Worm (Caenorhabditis elegans) whole organism, young adult: ENCODE data around the gene aldo-1.

ENCODE experiments used
- B0336.3 ChIP-seq: fragments of 200-800 bp; sonication (Bioruptor generic); IDR thresholded peaks from 2 replicates; pipeline ENCODE4 v1.3.6; 2022; ENCODE audit warnings: missing genetic modification characterization, missing compliant biosample characterization
- F22D6.2 ChIP-seq: sonication (generic microtip); optimal IDR thresholded peaks from 2 replicates; lab custom pipeline; 2016; ENCODE audit warnings: mild to moderate bottlenecking, missing genetic modification characterization, missing compliant biosample characterization
- F33H1.4 ChIP-seq: fragments of 200-800 bp; sonication (Bioruptor generic); IDR thresholded peaks from 2 replicates; pipeline ENCODE4 v1.3.6; 2022; ENCODE audit warnings: missing genetic modification reagents, missing genetic modification characterization, missing compliant biosample characterization
- F49E8.2 ChIP-seq: sonication (generic microtip); optimal IDR thresholded peaks from 3 replicates; lab custom pipeline; 2017; ENCODE audit warnings: missing genetic modification characterization, mild to moderate bottlenecking, missing compliant biosample characterization, antibody characterized with exemption, moderate library complexity; ENCODE audit not compliant: insufficient read depth
- F52B5.7 ChIP-seq: sonication (generic microtip); optimal IDR thresholded peaks from 2 replicates; lab custom pipeline; 2016; ENCODE audit warnings: mild to moderate bottlenecking, missing genetic modification characterization, missing compliant biosample characterization
- F57A8.1 ChIP-seq: fragments of 200-800 bp; sonication (Bioruptor generic); optimal IDR thresholded peaks from 2 replicates; lab custom pipeline; 2018; ENCODE audit warnings: mild to moderate bottlenecking, missing genetic modification characterization, moderate library complexity, missing compliant biosample characterization
- K12H6.12 ChIP-seq: fragments of 200-800 bp; sonication (Bioruptor generic); optimal IDR thresholded peaks from 2 replicates; lab custom pipeline; 2018; ENCODE audit warnings: mild to moderate bottlenecking, missing genetic modification characterization, missing compliant biosample characterization
- Y53F4B.3 ChIP-seq: fragments of 200-800 bp; sonication (Bioruptor generic); IDR thresholded peaks from 2 replicates; pipeline ENCODE4 v1.3.6; 2022; ENCODE audit warnings: missing genetic modification reagents, missing genetic modification characterization, missing compliant biosample characterization
- Y67H2A.10 ChIP-seq: fragments of 200-800 bp; sonication (Bioruptor generic); conservative IDR thresholded peaks from 2 replicates; pipeline ENCODE4 v1.3.6; 2022; ENCODE audit warnings: missing genetic modification reagents, missing genetic modification characterization, missing compliant biosample characterization
- Y95B8A.8 ChIP-seq: fragments of 200-800 bp; sonication (Bioruptor generic); IDR thresholded peaks from 2 replicates; pipeline ENCODE4 v1.3.6; 2022; ENCODE audit warnings: missing genetic modification reagents, missing genetic modification characterization, missing compliant biosample characterization
- ZK185.1 ChIP-seq: sonication (generic microtip); optimal IDR thresholded peaks from 2 replicates; lab custom pipeline; 2016; ENCODE audit warnings: mild to moderate bottlenecking, missing genetic modification characterization, missing compliant biosample characterization; ENCODE audit not compliant: poor library complexity, severe bottlenecking
- ama-1 ChIP-seq, 3 experiments: fragments of 150-350 bp in 1 of 3; sonication (generic microtip) in 2 of 3; optimal IDR thresholded peaks; 2 replicates each; lab custom pipeline; 2014 to 2018; ENCODE audit warnings: missing biosample characterization in 2 of 3, missing genetic modification characterization in 2 of 3, missing genetic modification reagents in 2 of 3
- atf-7 ChIP-seq: sonication (generic microtip); optimal IDR thresholded peaks from 2 replicates; lab custom pipeline; 2017; ENCODE audit warnings: mild to moderate bottlenecking, missing genetic modification characterization, missing compliant biosample characterization
- athp-1 ChIP-seq: sonication (generic microtip); optimal IDR thresholded peaks from 2 replicates; lab custom pipeline; 2017; ENCODE audit warnings: mild to moderate bottlenecking, missing genetic modification characterization, missing compliant biosample characterization
- bed-1 ChIP-seq: fragments of 200-800 bp; sonication (Bioruptor generic); IDR thresholded peaks from 2 replicates; pipeline ENCODE4 v1.3.6; 2022; ENCODE audit warnings: missing genetic modification reagents, missing genetic modification characterization, missing compliant biosample characterization
- cebp-1 ChIP-seq, 2 experiments: fragments of 200-800 bp in 1 of 2; sonication (Bioruptor generic) in 1 of 2; sonication (generic microtip) in 1 of 2; IDR thresholded peaks in 1 of 2; optimal IDR thresholded peaks in 1 of 2; 2 replicates each; pipeline versions ENCODE4 v1.3.6 to Lab custom; 2017 to 2022; ENCODE audit warnings: missing compliant biosample characterization in 2 of 2, missing genetic modification characterization in 2 of 2, mild to moderate bottlenecking in 1 of 2, missing genetic modification reagents in 1 of 2, moderate library complexity in 1 of 2
- die-1 ChIP-seq: sonication (generic microtip); optimal IDR thresholded peaks from 2 replicates; lab custom pipeline; 2016; ENCODE audit warnings: missing genotype, mild to moderate bottlenecking, missing genetic modification characterization, missing compliant biosample characterization
- dox-1 ChIP-seq: fragments of 200-800 bp; sonication (Bioruptor generic); IDR thresholded peaks from 2 replicates; pipeline ENCODE4 v1.3.6; 2022; ENCODE audit warnings: missing genetic modification reagents, missing genetic modification characterization, missing compliant biosample characterization
- dpff-1 ChIP-seq: sonication (generic microtip); optimal IDR thresholded peaks from 2 replicates; lab custom pipeline; 2017; ENCODE audit warnings: mild to moderate bottlenecking, missing genetic modification characterization, missing compliant biosample characterization
- efl-1 ChIP-seq: fragments of 150-350 bp; optimal IDR thresholded peaks from 2 replicates; lab custom pipeline; 2014; ENCODE audit warnings: missing biosample characterization, missing genetic modification reagents, missing genetic modification characterization
- egl-44 ChIP-seq: fragments of 200-800 bp; sonication (Bioruptor generic); IDR thresholded peaks from 2 replicates; pipeline ENCODE4 v1.3.6; 2022; ENCODE audit warnings: missing genetic modification reagents, missing genetic modification characterization, missing compliant biosample characterization
- egrh-3 ChIP-seq: fragments of 200-800 bp; sonication (Bioruptor generic); IDR thresholded peaks from 2 replicates; pipeline ENCODE4 v1.3.6; 2022; ENCODE audit warnings: missing genetic modification reagents, missing genetic modification characterization, missing compliant biosample characterization
- him-1 ChIP-seq: sonication (generic microtip); optimal IDR thresholded peaks from 2 replicates; lab custom pipeline; 2016; ENCODE audit warnings: missing genotype, missing genetic modification reagents, missing genetic modification characterization, missing compliant biosample characterization
- hlh-26 ChIP-seq: fragments of 200-800 bp; sonication (Bioruptor generic); conservative IDR thresholded peaks from 2 replicates; pipeline ENCODE4 v1.3.6; 2022; ENCODE audit warnings: missing genetic modification reagents, missing genetic modification characterization, missing compliant biosample characterization
- hrde-1 ChIP-seq: sonication (generic microtip); optimal IDR thresholded peaks from 2 replicates; lab custom pipeline; 2016; ENCODE audit warnings: missing genetic modification characterization, mild to moderate bottlenecking, missing compliant biosample characterization, moderate library complexity, missing genotype, missing genetic modification reagents, borderline replicate concordance
- let-607 ChIP-seq, 2 experiments: fragments of 200-800 bp in 1 of 2; sonication (Bioruptor generic) in 1 of 2; sonication (generic microtip) in 1 of 2; optimal IDR thresholded peaks; 2 replicates each; lab custom pipeline; 2016 to 2018; ENCODE audit warnings: mild to moderate bottlenecking in 2 of 2, missing compliant biosample characterization in 2 of 2, missing genetic modification characterization in 2 of 2, moderate library complexity in 2 of 2, missing genotype in 1 of 2
- lin-40 ChIP-seq: sonication (generic microtip); optimal IDR thresholded peaks from 2 replicates; lab custom pipeline; 2016; ENCODE audit warnings: missing genetic modification characterization, mild to moderate bottlenecking, missing compliant biosample characterization, missing genotype, missing genetic modification reagents
- lir-1 ChIP-seq: fragments of 200-800 bp; sonication (Bioruptor generic); conservative IDR thresholded peaks from 2 replicates; pipeline ENCODE4 v1.3.6; 2022; ENCODE audit warnings: missing genetic modification reagents, missing genetic modification characterization, missing compliant biosample characterization
- lsl-1 ChIP-seq: fragments of 200-800 bp; sonication (Bioruptor generic); optimal IDR thresholded peaks from 2 replicates; lab custom pipeline; 2018; ENCODE audit warnings: mild to moderate bottlenecking, missing genetic modification characterization, moderate library complexity, missing compliant biosample characterization
- nfyb-1 ChIP-seq: fragments of 200-800 bp; sonication (Bioruptor generic); IDR thresholded peaks from 2 replicates; pipeline ENCODE4 v1.3.6; 2022; ENCODE audit warnings: missing genetic modification reagents, missing genetic modification characterization, missing compliant biosample characterization
- nhr-120 ChIP-seq: fragments of 200-800 bp; sonication (Bioruptor generic); IDR thresholded peaks from 2 replicates; pipeline ENCODE4 v1.3.6; 2022; ENCODE audit warnings: missing genetic modification characterization, missing compliant biosample characterization
- nhr-80 ChIP-seq: sonication (generic microtip); optimal IDR thresholded peaks from 2 replicates; lab custom pipeline; 2016; ENCODE audit warnings: missing genetic modification characterization, missing compliant biosample characterization
- pha-4 ChIP-seq: fragments of 150-350 bp; sonication (generic microtip); optimal IDR thresholded peaks from 2 replicates; lab custom pipeline; 2014; ENCODE audit warnings: missing biosample characterization, missing genetic modification reagents, missing genetic modification characterization
- rpc-1 ChIP-seq, 2 experiments: fragments of 150-350 bp in 1 of 2; sonication (generic microtip) in 1 of 2; optimal IDR thresholded peaks; 2 replicates each; lab custom pipeline; 2014 to 2018; ENCODE audit warnings: missing biosample characterization in 1 of 2, missing genetic modification characterization in 1 of 2, missing genetic modification reagents in 1 of 2, missing genotype in 1 of 2
- sea-2 ChIP-seq: fragments of 200-800 bp; sonication (Bioruptor generic); IDR thresholded peaks from 2 replicates; pipeline ENCODE4 v1.3.6; 2022; ENCODE audit warnings: missing genetic modification characterization, missing compliant biosample characterization
- snpc-1.3 ChIP-seq: sonication (generic microtip); optimal IDR thresholded peaks from 2 replicates; lab custom pipeline; 2017; ENCODE audit warnings: missing genetic modification characterization, mild to moderate bottlenecking, missing compliant biosample characterization, antibody characterized with exemption, moderate library complexity, missing genotype, missing genetic modification reagents; ENCODE audit not compliant: insufficient read depth
- tbp1 ChIP-seq: fragments of 200-800 bp; sonication (Bioruptor generic); optimal IDR thresholded peaks from 2 replicates; lab custom pipeline; 2018; ENCODE audit warnings: mild to moderate bottlenecking, missing genetic modification characterization, missing compliant biosample characterization
- zfh-2 ChIP-seq: fragments of 200-800 bp; sonication (Bioruptor generic); conservative IDR thresholded peaks from 2 replicates; pipeline ENCODE4 v1.3.6; 2022; ENCODE audit warnings: missing genetic modification reagents, missing genetic modification characterization, missing compliant biosample characterization
- ztf-22 ChIP-seq: fragments of 200-800 bp; sonication (Bioruptor generic); optimal IDR thresholded peaks from 2 replicates; lab custom pipeline; 2018; ENCODE audit warnings: mild to moderate bottlenecking, missing genetic modification characterization, moderate library complexity, missing compliant biosample characterization
- ztf-6 ChIP-seq: fragments of 200-800 bp; sonication (Bioruptor generic); IDR thresholded peaks from 2 replicates; pipeline ENCODE4 v1.3.6; 2022; ENCODE audit warnings: missing genetic modification reagents, missing genetic modification characterization, missing compliant biosample characterization

Gene aldo-1

ce11 chrIII:13564929-13565328 is at the start of gene aldo-1:
Gene aldo-1, minus strand, starts transcription at chrIII:13564937.
- TF ChIP-seq B0336.3 (GFP tag; lab: Robert Waterston, UW) (no peak), ztf-6 (GFP tag; lab: Robert Waterston, UW) (no peak), nhr-120 (GFP tag; lab: Robert Waterston, UW) (no peak), egrh-3 (peak; percentile 38; the same call in 1 of the 2 replicates), zfh-2 (GFP tag; lab: Robert Waterston, UW) (peak; percentile 70), ztf-22 (GFP tag; lab: Kevin White, UChicago) (no peak), lir-1 (no peak), cebp-1 (GFP tag; IDR thresholded peaks at IDR 0.05; lab: Robert Waterston, UW) (0 out of 2 replicates have a peak, but pooled peaks have one; percentile 23), cebp-1 (tag; optimal IDR thresholded peaks at IDR 0.05; lab: Kevin White, UChicago) (no peak), K12H6.12 (peak; percentile 4), rpc-1 (optimal IDR thresholded peaks at IDR 0.05; lab: Kevin White, UChicago) (no peak), rpc-1 (tag; optimal IDR thresholded peaks at IDR 0.05; lab: Kevin White, UChicago) (no peak), lin-40 (peak; percentile 5), F22D6.2 (tag; lab: Kevin White, UChicago) (no peak), Y53F4B.3 (GFP tag; lab: Robert Waterston, UW) (no peak), nhr-80 (tag; lab: Kevin White, UChicago) (no peak), athp-1 (tag; lab: Kevin White, UChicago) (no peak), F57A8.1 (GFP tag; lab: Kevin White, UChicago) (no peak), F49E8.2 (no peak), snpc-1.3 (no peak), F33H1.4 (GFP tag; lab: Robert Waterston, UW) (no peak), ZK185.1 (no peak)
- TF ChIP-seq, all 124 proteins: peak for 5

- 0 out of 2 replicates have a peak, but pooled peaks have one; percentile 24 for TF ChIP-seq Y95B8A.8 (GFP tag; lab: Robert Waterston, UW)
- TF ChIP-seq pha-4 (tag; lab: Kevin White, UChicago) = no peak
- no peak for TF ChIP-seq F52B5.7 (tag; lab: Kevin White, UChicago)
- peak; percentile 30 for TF ChIP-seq him-1 (tag; lab: Kevin White, UChicago)
- TF ChIP-seq sea-2 (GFP tag; lab: Robert Waterston, UW) = no peak
- TF ChIP-seq ama-1 (optimal IDR thresholded peaks at IDR 0.05; lab: Kevin White, UChicago) = no peak
- no peak for TF ChIP-seq ama-1 (GFP tag; optimal IDR thresholded peaks at IDR 0.05; lab: Kevin White, UChicago)
- no peak for TF ChIP-seq egrh-3
- TF ChIP-seq hrde-1 (tag; lab: Kevin White, UChicago) = no peak
- TF ChIP-seq Y67H2A.10 (GFP tag; lab: Robert Waterston, UW) = no peak
- no peak for TF ChIP-seq efl-1 (GFP tag; lab: Kevin White, UChicago)
- TF ChIP-seq athp-1 (tag; lab: Kevin White, UChicago) = no peak
- TF ChIP-seq B0336.3 (GFP tag; lab: Robert Waterston, UW) = no peak
- TF ChIP-seq lsl-1 (GFP tag; lab: Kevin White, UChicago) = no peak
- TF ChIP-seq dpff-1 (tag; lab: Kevin White, UChicago) = no peak
These were observed 49.5 kb upstream of the aldo-1 start for ce11 chrIII:13614206-13614605.

DNA sequence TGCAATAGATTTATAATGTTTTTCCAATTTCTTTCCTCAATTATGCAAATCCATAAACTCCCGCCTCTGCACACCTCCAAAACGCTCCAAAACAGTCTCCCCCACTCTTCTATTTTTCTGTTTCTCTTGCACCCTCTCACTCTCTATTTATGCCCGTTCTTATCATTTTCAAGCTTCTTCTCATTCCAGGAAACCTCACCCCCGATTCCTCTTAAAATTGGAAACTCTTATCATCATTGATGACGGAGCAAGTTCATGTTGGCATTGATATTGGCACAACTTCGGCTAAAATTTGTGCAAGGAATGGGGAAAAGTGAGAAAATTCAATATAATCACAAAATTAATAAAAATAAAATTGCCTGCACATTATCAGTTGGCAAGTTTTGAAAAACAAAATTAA is 43.1 kb upstream of the aldo-1 start, which contains the start of gene shpk-1:
shpk-1 (plus strand) TSS at position 188 of the 400 bp plus-strand sequence.
- TF ChIP-seq F33H1.4 (GFP tag; lab: Robert Waterston, UW) = no peak
- peak; percentile 32 for TF ChIP-seq tbp1 (GFP tag; lab: Kevin White, UChicago)
- TF ChIP-seq die-1 = no peak
- no peak for TF ChIP-seq hlh-26 (GFP tag; lab: Robert Waterston, UW)
- TF ChIP-seq nhr-80 (tag; lab: Kevin White, UChicago) = peak; percentile 81
- 0 out of 2 replicates have a peak, but pooled peaks have one; percentile 30 for TF ChIP-seq egl-44 (GFP tag; lab: Robert Waterston, UW)
- TF ChIP-seq let-607 (tag; optimal IDR thresholded peaks at IDR 0.05; lab: Kevin White, UChicago) = peak; percentile 74 to 83
- 0 out of 2 replicates have a peak, but pooled peaks have one; percentile 22 for TF ChIP-seq B0336.3 (GFP tag; lab: Robert Waterston, UW)
- no peak for TF ChIP-seq zfh-2 (GFP tag; lab: Robert Waterston, UW)
- TF ChIP-seq dox-1 (GFP tag; lab: Robert Waterston, UW) = 0 out of 2 replicates have a peak, but pooled peaks have one; percentile 37
- no peak for TF ChIP-seq bed-1 (GFP tag; lab: Robert Waterston, UW)
- peak; percentile 77 for TF ChIP-seq atf-7 (tag; lab: Kevin White, UChicago)
- no peak for TF ChIP-seq athp-1 (tag; lab: Kevin White, UChicago)
- TF ChIP-seq nfyb-1 (GFP tag; lab: Robert Waterston, UW) = peak; percentile 64; the same call in 1 of the 2 replicates
- TF ChIP-seq, all 124 proteins: peak for 8
